Worm (Caenorhabditis elegans): ENCODE measurements around the gene T06C12.9.
"Not testable (repeated sequence)": the region's sequence is repeated elsewhere in the genome, so short reads cannot be mapped to it uniquely, and the experiment has no call there.

DNA sequence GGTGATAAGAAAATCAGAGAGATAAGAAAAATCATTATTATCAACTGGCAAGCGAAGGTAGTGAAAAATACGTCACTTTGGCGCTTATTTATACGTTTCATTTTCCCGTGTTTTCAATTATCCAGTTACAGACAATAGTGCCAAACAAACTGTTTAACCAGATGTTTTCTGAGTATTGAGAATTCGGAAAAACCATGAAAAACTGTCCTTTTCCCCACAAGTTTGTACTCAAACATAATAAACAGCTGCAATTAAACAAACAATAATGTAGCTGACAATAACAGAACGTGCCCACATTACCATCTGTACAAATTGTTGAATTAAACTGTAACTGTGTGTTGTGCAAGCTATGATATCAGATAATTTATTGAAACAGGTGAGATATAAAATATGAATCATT is 19.7 kb upstream of the T06C12.9 start, which contains the start of the genes F35E8.1 and F35E8.2:
- not testable (repeated sequence) for TF ChIP-seq hlh-30 (tag; optimal IDR thresholded peaks at IDR 0.05; ENCODE audit: insufficient read depth); ceh-48 (tag; optimal IDR thresholded peaks at IDR 0.05); hlh-13 (GFP tag; optimal IDR thresholded peaks at IDR 0.05)

Data from whole organism, late embryonic.